Worm (Caenorhabditis elegans) whole organism, L2 larva: ENCODE data around the gene lmtr-3.

ENCODE experiments used
- C34F6.9 ChIP-seq: fragments of 150-350 bp; optimal IDR thresholded peaks from 2 replicates; lab custom pipeline; 2014; ENCODE audit warnings: missing biosample characterization, missing genetic modification characterization
- ZK546.5 ChIP-seq: sonication (generic microtip); optimal IDR thresholded peaks from 2 replicates; lab custom pipeline; 2017; ENCODE audit warnings: missing biosample characterization, missing genetic modification characterization
- alr-1 ChIP-seq: fragments of 150-350 bp; optimal IDR thresholded peaks from 2 replicates; lab custom pipeline; 2014; ENCODE audit warnings: missing biosample characterization, missing genetic modification characterization
- ama-1 ChIP-seq: fragments of 150-350 bp; optimal IDR thresholded peaks from 2 replicates; lab custom pipeline; 2018; ENCODE audit warnings: inconsistent platforms
- blmp-1 ChIP-seq: sonication (generic microtip); optimal IDR thresholded peaks from 2 replicates; lab custom pipeline; 2017; ENCODE audit warnings: missing genetic modification characterization, mild to moderate bottlenecking, missing compliant biosample characterization, antibody characterized with exemption, moderate library complexity; ENCODE audit not compliant: insufficient read depth
- ceh-82 ChIP-seq: fragments of 150-350 bp; optimal IDR thresholded peaks from 2 replicates; lab custom pipeline; 2014; ENCODE audit warnings: missing biosample characterization, missing genetic modification characterization
- dmd-4 ChIP-seq: sonication (generic microtip); optimal IDR thresholded peaks from 2 replicates; lab custom pipeline; 2017; ENCODE audit warnings: missing biosample characterization, missing genetic modification characterization
- egl-27 ChIP-seq: sonication (generic microtip); optimal IDR thresholded peaks from 3 replicates; lab custom pipeline; 2017; ENCODE audit warnings: missing biosample characterization, missing genetic modification reagents, missing genetic modification characterization
- elt-1 ChIP-seq: fragments of 150-350 bp; optimal IDR thresholded peaks from 2 replicates; lab custom pipeline; 2014; ENCODE audit warnings: missing biosample characterization, missing genetic modification characterization
- elt-3 ChIP-seq: sonication (generic microtip); optimal IDR thresholded peaks from 2 replicates; lab custom pipeline; 2017; ENCODE audit warnings: missing biosample characterization, missing genetic modification characterization
- fos-1 ChIP-seq: fragments of 150-350 bp; optimal IDR thresholded peaks from 2 replicates; lab custom pipeline; 2014; ENCODE audit warnings: missing biosample characterization, missing genetic modification characterization
- lin-11 ChIP-seq: fragments of 150-350 bp; sonication (generic microtip); optimal IDR thresholded peaks from 2 replicates; lab custom pipeline; 2014; ENCODE audit warnings: missing biosample characterization, missing genetic modification characterization, inconsistent platforms, mixed read lengths
- lin-13 ChIP-seq: fragments of 150-350 bp; optimal IDR thresholded peaks from 2 replicates; lab custom pipeline; 2014; ENCODE audit warnings: missing biosample characterization, missing genetic modification reagents, missing genetic modification characterization
- lin-39 ChIP-seq: fragments of 150-350 bp; optimal IDR thresholded peaks from 2 replicates; lab custom pipeline; 2014; ENCODE audit warnings: missing biosample characterization, missing genetic modification reagents, missing genetic modification characterization
- lsy-2 ChIP-seq, 2 experiments: fragments of 150-350 bp in 1 of 2; sonication (generic microtip) in 1 of 2; optimal IDR thresholded peaks; 2 replicates each; lab custom pipeline; 2014 to 2017; ENCODE audit warnings: missing biosample characterization in 2 of 2, missing genetic modification characterization in 2 of 2
- mab-5 ChIP-seq: fragments of 150-350 bp; optimal IDR thresholded peaks from 2 replicates; lab custom pipeline; 2014; ENCODE audit warnings: missing biosample characterization, missing genetic modification characterization
- mbf-1 ChIP-seq: sonication (generic microtip); optimal IDR thresholded peaks from 2 replicates; lab custom pipeline; 2017; ENCODE audit warnings: missing biosample characterization, missing genetic modification characterization
- nhr-10 ChIP-seq: sonication (generic microtip); optimal IDR thresholded peaks from 2 replicates; lab custom pipeline; 2017; ENCODE audit warnings: missing biosample characterization, missing genetic modification characterization
- nhr-129 ChIP-seq: fragments of 150-350 bp; optimal IDR thresholded peaks from 2 replicates; lab custom pipeline; 2014; ENCODE audit warnings: missing biosample characterization, missing genetic modification characterization
- nhr-21 ChIP-seq: fragments of 150-350 bp; optimal IDR thresholded peaks from 2 replicates; lab custom pipeline; 2014; ENCODE audit warnings: missing biosample characterization, missing genetic modification characterization
- nhr-23 ChIP-seq: fragments of 150-350 bp; optimal IDR thresholded peaks from 2 replicates; lab custom pipeline; 2014; ENCODE audit warnings: missing biosample characterization, missing genetic modification reagents, missing genetic modification characterization
- nhr-25 ChIP-seq: fragments of 150-350 bp; sonication (generic microtip); optimal IDR thresholded peaks from 3 replicates; lab custom pipeline; 2014; ENCODE audit warnings: missing biosample characterization, missing genetic modification characterization
- nhr-6 ChIP-seq: fragments of 150-350 bp; optimal IDR thresholded peaks from 2 replicates; lab custom pipeline; 2014; ENCODE audit warnings: missing biosample characterization, missing genetic modification characterization
- peb-1 ChIP-seq: fragments of 150-350 bp; optimal IDR thresholded peaks from 2 replicates; lab custom pipeline; 2014; ENCODE audit warnings: missing biosample characterization, missing genetic modification characterization
- sem-4 ChIP-seq: fragments of 150-350 bp; optimal IDR thresholded peaks from 2 replicates; lab custom pipeline; 2014; ENCODE audit warnings: missing biosample characterization, missing genetic modification reagents, missing genetic modification characterization
- sma-3 ChIP-seq: sonication (generic microtip); optimal IDR thresholded peaks from 2 replicates; lab custom pipeline; 2016; ENCODE audit warnings: missing genetic modification reagents, missing genetic modification characterization, missing compliant biosample characterization
- sma-9 ChIP-seq, 2 experiments: fragments of 150-350 bp in 1 of 2; sonication (generic microtip) in 1 of 2; optimal IDR thresholded peaks; 2 replicates each; lab custom pipeline; 2014 to 2016; ENCODE audit warnings: missing genetic modification characterization in 2 of 2, mild to moderate bottlenecking in 1 of 2, missing biosample characterization in 1 of 2, missing compliant biosample characterization in 1 of 2, missing genetic modification reagents in 1 of 2, moderate library complexity in 1 of 2
- unc-55 ChIP-seq: fragments of 150-350 bp; sonication (generic microtip); optimal IDR thresholded peaks from 3 replicates; lab custom pipeline; 2014; ENCODE audit warnings: missing biosample characterization, missing genetic modification reagents, missing genetic modification characterization
- unc-62 ChIP-seq: fragments of 150-350 bp; optimal IDR thresholded peaks from 2 replicates; lab custom pipeline; 2014; ENCODE audit warnings: missing biosample characterization, missing genetic modification reagents, missing genetic modification characterization
- ztf-1 ChIP-seq: fragments of 200-800 bp; sonication (Bioruptor generic); conservative IDR thresholded peaks from 2 replicates; pipeline ENCODE4 v1.3.6; 2022; ENCODE audit warnings: missing genetic modification characterization, missing compliant biosample characterization
- ztf-4 ChIP-seq: fragments of 150-350 bp; optimal IDR thresholded peaks from 2 replicates; lab custom pipeline; 2014; ENCODE audit warnings: missing biosample characterization, missing genetic modification characterization

Gene lmtr-3

DNA sequence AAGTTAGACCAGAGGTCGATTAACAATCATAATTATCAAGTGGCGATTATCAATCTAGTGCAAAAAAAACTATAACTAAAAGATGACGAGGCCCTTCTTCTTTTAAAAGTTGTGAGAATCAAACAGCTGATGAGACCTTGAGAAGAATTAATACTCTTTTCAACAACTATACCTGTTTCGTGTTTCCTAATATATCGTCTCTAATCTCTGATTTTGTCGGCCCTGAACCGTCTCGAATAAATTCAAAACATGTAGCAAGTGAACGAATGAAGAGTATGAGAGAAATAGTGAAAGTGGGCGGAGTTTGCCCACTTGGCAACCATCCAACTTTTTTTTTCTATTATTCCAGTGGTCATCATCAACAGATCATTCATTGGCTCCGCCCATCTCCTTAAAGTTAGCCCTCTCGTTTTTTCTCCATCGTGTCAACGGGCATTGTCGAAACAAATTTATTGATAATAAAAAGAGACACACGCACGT, 36.4 kb upstream of the lmtr-3 start, which contains the start of gene Y42A5A.1:
Gene Y42A5A.1 (plus strand): TSS at position 430 of the 480 bp plus-strand sequence.
- TF ChIP-seq lin-11: no peak
- peak; percentile 49 for TF ChIP-seq nhr-25

DNA sequence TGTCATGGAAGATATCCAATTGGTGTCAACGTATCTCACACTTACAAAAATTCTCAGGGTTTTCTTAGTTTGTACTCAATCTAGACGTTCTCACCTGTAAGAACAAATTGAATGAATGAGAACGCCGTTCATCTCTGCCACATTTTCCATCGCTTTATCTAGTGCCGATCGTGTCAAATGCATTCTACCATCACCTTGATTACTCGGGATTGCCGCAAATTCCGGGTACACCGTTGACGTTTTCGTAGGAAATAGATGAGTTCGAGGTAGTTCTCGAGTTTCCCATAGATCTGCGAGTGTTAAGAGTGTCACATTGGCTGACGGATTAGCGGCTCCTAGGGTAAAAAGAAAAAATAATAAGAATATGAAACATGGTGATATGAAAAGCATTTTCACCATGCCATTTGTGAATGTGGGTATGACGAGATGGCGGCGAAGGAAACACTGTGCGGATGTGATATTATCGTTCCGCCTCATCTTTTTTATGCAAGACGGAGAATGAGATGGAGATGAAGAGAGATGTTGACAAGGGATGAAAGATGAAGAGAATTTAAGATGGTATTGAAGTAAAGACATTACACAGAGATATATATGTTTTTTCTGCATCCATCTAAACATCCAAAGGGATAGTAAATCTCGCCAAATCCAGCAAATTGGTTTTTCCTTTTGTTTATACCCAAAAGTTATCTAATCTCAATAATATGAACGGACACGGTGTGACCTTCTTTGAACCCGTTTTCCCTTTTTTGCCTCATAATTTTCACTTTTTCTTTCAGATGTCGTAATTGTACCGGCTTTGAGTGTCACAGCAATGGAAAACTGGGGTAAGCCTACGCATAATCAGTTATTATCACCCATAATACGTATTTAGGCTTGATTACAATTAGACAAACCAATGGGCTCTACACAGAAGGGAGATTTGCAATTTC, 30.6 kb upstream of the lmtr-3 start, which contains the start of gene lact-8:
Gene lact-8 (minus strand): TSS at position 445 of the 929 bp plus-strand sequence.
- TF ChIP-seq fos-1 (tag; lab: Kevin White, UChicago) (no peak), lin-39 (tag; lab: Kevin White, UChicago) (no peak), blmp-1 (peak; percentile 55)

DNA sequence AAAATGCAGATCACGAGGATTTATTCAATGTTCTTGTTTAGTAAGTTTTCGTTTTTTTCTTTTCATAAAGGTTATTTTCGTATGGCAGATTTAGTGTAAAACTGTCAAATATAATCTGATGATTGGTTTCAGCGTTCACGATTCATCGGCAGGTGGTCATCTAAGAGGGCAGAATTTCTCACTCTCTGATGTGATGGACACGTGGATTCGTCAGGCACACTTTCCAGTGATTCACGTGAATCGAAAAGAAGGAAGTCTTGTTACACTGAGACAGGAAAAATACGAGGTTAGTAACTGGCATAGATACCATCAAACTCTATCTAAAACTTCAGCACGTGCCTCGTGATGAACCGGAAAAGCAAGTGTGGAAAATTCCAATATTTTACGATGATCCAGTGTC, 29.3 kb upstream of the lmtr-3 start:
- TF ChIP-seq peb-1 (tag; lab: Kevin White, UChicago) (no peak), nhr-6 (tag; lab: Kevin White, UChicago) (no peak), blmp-1 (peak; percentile 70), ztf-1 (GFP tag; lab: Robert Waterston, UW) (no peak), mab-5 (no peak), sma-9 (GFP tag; optimal IDR thresholded peaks at IDR 0.05; lab: Kevin White, UChicago) (peak; percentile 28), sma-9 (tag; optimal IDR thresholded peaks at IDR 0.05; lab: Kevin White, UChicago) (no peak), nhr-25 (peak; percentile 84), C34F6.9 (tag; lab: Kevin White, UChicago) (no peak), ZK546.5 (tag; lab: Kevin White, UChicago) (no peak), lsy-2 (tag; optimal IDR thresholded peaks at IDR 0.05; lab: Kevin White, UChicago) (no peak), nhr-129 (tag; lab: Kevin White, UChicago) (peak; percentile 2), ztf-4 (tag; lab: Kevin White, UChicago) (no peak), sma-3 (GFP tag; lab: Kevin White, UChicago) (no peak), dmd-4 (tag; lab: Kevin White, UChicago) (no peak), nhr-21 (no peak), ceh-82 (tag; lab: Kevin White, UChicago) (no peak)

DNA sequence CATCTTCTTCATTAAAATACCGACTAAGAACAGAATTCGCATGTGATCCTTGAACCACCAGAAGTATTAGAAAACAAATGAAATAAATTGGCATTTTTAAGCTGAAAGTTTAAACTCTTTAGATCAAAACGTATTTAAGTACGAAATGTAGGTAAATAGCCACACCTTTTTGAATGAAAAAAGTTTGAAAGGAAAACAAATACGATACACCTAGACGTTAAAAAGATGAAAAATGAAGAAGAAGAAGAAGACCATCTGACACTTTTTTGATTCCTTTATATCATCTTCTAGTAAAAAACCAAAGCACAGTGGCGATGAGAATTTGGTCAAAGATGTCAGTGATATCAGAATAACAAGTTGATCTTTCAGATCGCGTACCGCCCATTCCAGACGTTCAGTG, 28.1 kb upstream of the lmtr-3 start, which contains the start of gene Y42A5A.3:
Gene Y42A5A.3 (minus strand): TSS at position 101 of the 400 bp plus-strand sequence.
- TF ChIP-seq elt-1 (tag; lab: Kevin White, UChicago) (no peak), sem-4 (tag; lab: Kevin White, UChicago) (no peak), fos-1 (tag; lab: Kevin White, UChicago) (no peak), sma-9 (GFP tag; optimal IDR thresholded peaks at IDR 0.05; lab: Kevin White, UChicago) (no peak), sma-9 (tag; optimal IDR thresholded peaks at IDR 0.05; lab: Kevin White, UChicago) (no peak)

DNA sequence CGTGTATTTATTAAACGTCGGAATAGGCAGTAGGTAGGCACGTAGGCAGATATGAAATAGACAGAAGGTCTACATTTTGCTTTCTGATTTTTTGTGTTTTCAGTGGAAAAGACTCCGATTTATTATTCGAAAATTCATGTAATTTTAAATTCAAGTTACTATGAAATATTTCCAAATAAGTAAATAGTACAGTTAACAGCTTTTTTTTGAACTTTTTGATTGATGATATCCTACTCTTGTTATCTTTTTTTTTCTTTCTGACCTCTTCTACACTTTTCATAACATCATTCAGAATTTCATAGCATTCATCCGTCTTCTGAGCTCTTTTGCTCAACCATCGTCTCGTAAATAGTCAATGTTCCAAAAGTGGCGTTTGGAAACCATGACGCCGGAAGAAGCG, 25.4 kb upstream of the lmtr-3 start, which contains the start of gene cdkl-1:
Gene cdkl-1 (plus strand): TSS at position 301 of the 400 bp plus-strand sequence.
- TF ChIP-seq elt-3 (no peak), unc-62 (GFP tag; lab: Kevin White, UChicago) (no peak), nhr-21 (no peak), mbf-1 (tag; lab: Kevin White, UChicago) (no peak), nhr-129 (tag; lab: Kevin White, UChicago) (no peak), sem-4 (tag; lab: Kevin White, UChicago) (no peak), ZK546.5 (tag; lab: Kevin White, UChicago) (no peak), egl-27 (tag; lab: Kevin White, UChicago) (no peak)

DNA sequence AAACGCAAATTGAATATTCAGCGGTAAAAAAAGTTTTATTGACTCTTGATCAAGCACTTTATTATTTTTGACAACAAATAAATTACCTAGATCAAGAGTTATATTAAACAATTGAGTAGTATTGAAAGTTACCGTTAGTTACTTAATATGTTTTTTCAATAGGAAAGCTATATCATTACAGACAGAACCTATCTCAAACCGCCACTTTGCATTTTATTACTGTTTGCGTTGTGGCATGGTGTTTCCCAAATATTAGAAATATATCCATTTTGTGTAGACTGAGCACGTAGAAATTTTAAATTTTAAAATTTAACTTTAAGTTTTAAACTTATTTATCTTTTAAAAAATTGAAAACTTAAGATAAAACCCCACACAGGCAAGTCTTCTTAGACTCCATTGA, 19.6 kb upstream of the lmtr-3 start:
- TF ChIP-seq fos-1 (tag; lab: Kevin White, UChicago) (no peak), lin-39 (tag; lab: Kevin White, UChicago) (no peak), ama-1 (lab: Kevin White, UChicago) (no peak), mbf-1 (tag; lab: Kevin White, UChicago) (no peak), lin-11 (no peak), lin-13 (GFP tag; lab: Kevin White, UChicago) (no peak), nhr-23 (tag; lab: Kevin White, UChicago) (no peak), unc-55 (GFP tag; lab: Kevin White, UChicago) (no peak), alr-1 (no peak), sma-3 (GFP tag; lab: Kevin White, UChicago) (no peak), nhr-129 (tag; lab: Kevin White, UChicago) (no peak), ztf-4 (tag; lab: Kevin White, UChicago) (no peak), peb-1 (tag; lab: Kevin White, UChicago) (no peak), blmp-1 (no peak), elt-1 (tag; lab: Kevin White, UChicago) (no peak), ceh-82 (tag; lab: Kevin White, UChicago) (no peak), nhr-10 (tag; lab: Kevin White, UChicago) (no peak), elt-3 (no peak)
- TF ChIP-seq, all 48 proteins: peak for 0
